Fruit fly (Drosophila melanogaster) whole organism, prepupa: ENCODE results near the gene Vha100-4.

ENCODE experiments used
- Blimp-1 ChIP-seq: fragments of 200-800 bp; sonication (Bioruptor generic); optimal IDR thresholded peaks from 3 replicates; lab custom pipeline; 2017; ENCODE audit warnings: missing biosample characterization, missing genetic modification characterization, mild to moderate bottlenecking, moderate library complexity, missing genetic modification reagents
- CG10631 ChIP-seq: fragments of 200-800 bp; sonication (Bioruptor generic); optimal IDR thresholded peaks from 2 replicates; lab custom pipeline; 2016; ENCODE audit warnings: missing biosample characterization, missing genetic modification characterization
- CG10669 ChIP-seq: fragments of 200-800 bp; sonication (Bioruptor generic); optimal IDR thresholded peaks from 3 replicates; lab custom pipeline; 2018; ENCODE audit warnings: missing biosample characterization, mild to moderate bottlenecking, missing genetic modification characterization, moderate library complexity
- CG11762 ChIP-seq: fragments of 200-800 bp; sonication (Bioruptor generic); optimal IDR thresholded peaks from 3 replicates; lab custom pipeline; 2016; ENCODE audit warnings: missing biosample characterization, missing genetic modification characterization; ENCODE audit not compliant: insufficient read depth
- CG11902 ChIP-seq: fragments of 200-800 bp; sonication (Bioruptor generic); optimal IDR thresholded peaks from 3 replicates; lab custom pipeline; 2016; ENCODE audit warnings: missing biosample characterization, missing genetic modification characterization
- CG15336 ChIP-seq: fragments of 200-800 bp; sonication (Bioruptor generic); IDR thresholded peaks from 2 replicates; pipeline ENCODE4 v1.3.6; 2022; ENCODE audit warnings: missing biosample characterization, missing genetic modification characterization
- CG31627 ChIP-seq: fragments of 200-800 bp; sonication (Bioruptor generic); optimal IDR thresholded peaks from 3 replicates; lab custom pipeline; 2016; ENCODE audit warnings: missing biosample characterization, missing genetic modification characterization
- CG3919 ChIP-seq: fragments of 200-800 bp; sonication (Bioruptor generic); optimal IDR thresholded peaks from 3 replicates; lab custom pipeline; 2016; ENCODE audit warnings: missing biosample characterization, missing genetic modification characterization
- CG4318 ChIP-seq: fragments of 200-800 bp; sonication (Bioruptor generic); optimal IDR thresholded peaks from 3 replicates; lab custom pipeline; 2017; ENCODE audit warnings: missing biosample characterization, mild to moderate bottlenecking, missing genetic modification characterization
- CG6792 ChIP-seq: fragments of 200-800 bp; sonication (Bioruptor generic); optimal IDR thresholded peaks from 3 replicates; lab custom pipeline; 2016; ENCODE audit warnings: missing biosample characterization, missing genetic modification characterization
- CG6808 ChIP-seq: fragments of 200-800 bp; sonication (Bioruptor generic); optimal IDR thresholded peaks from 3 replicates; lab custom pipeline; 2017; ENCODE audit warnings: missing biosample characterization, missing genetic modification characterization, mild to moderate bottlenecking, moderate library complexity, missing genetic modification reagents
- CG7368 ChIP-seq: fragments of 200-800 bp; sonication (Bioruptor generic); optimal IDR thresholded peaks from 3 replicates; lab custom pipeline; 2016; ENCODE audit warnings: missing biosample characterization, missing genetic modification characterization
- CG8119 ChIP-seq: fragments of 200-800 bp; sonication (Bioruptor generic); IDR thresholded peaks from 3 replicates; pipeline ENCODE4 v1.3.6; 2022; ENCODE audit warnings: missing biosample characterization, missing genetic modification characterization
- CG8319 ChIP-seq: fragments of 200-800 bp; sonication (Bioruptor generic); optimal IDR thresholded peaks from 3 replicates; lab custom pipeline; 2016; ENCODE audit warnings: missing biosample characterization, missing genetic modification characterization
- CG8632 ChIP-seq: fragments of 200-800 bp; sonication (Bioruptor generic); optimal IDR thresholded peaks from 3 replicates; lab custom pipeline; 2016; ENCODE audit warnings: missing biosample characterization, missing genetic modification characterization
- CG9139 ChIP-seq: fragments of 200-800 bp; sonication (Bioruptor generic); optimal IDR thresholded peaks from 3 replicates; lab custom pipeline; 2017; ENCODE audit warnings: missing biosample characterization, mild to moderate bottlenecking, missing genetic modification characterization
- Eip93F ChIP-seq: fragments of 200-800 bp; sonication (Bioruptor generic); optimal IDR thresholded peaks from 2 replicates; lab custom pipeline; 2016; ENCODE audit warnings: missing biosample characterization, mild to moderate bottlenecking, missing genetic modification characterization
- Ets21C ChIP-seq: fragments of 200-800 bp; sonication (Bioruptor generic); optimal IDR thresholded peaks from 3 replicates; lab custom pipeline; 2016; ENCODE audit warnings: missing biosample characterization, missing genetic modification characterization
- Hr38 ChIP-seq: sonication (Bioruptor generic); optimal IDR thresholded peaks from 2 replicates; lab custom pipeline; 2016; ENCODE audit warnings: missing biosample characterization, missing genetic modification characterization
- Lpt ChIP-seq: fragments of 200-800 bp; sonication (Bioruptor generic); optimal IDR thresholded peaks from 3 replicates; lab custom pipeline; 2016; ENCODE audit warnings: missing biosample characterization, missing genetic modification characterization
- Met ChIP-seq: fragments of 200-800 bp; sonication (Bioruptor generic); optimal IDR thresholded peaks from 3 replicates; lab custom pipeline; 2016; ENCODE audit warnings: missing biosample characterization, missing genetic modification characterization
- OdsH ChIP-seq: fragments of 200-800 bp; sonication (Bioruptor generic); optimal IDR thresholded peaks from 3 replicates; lab custom pipeline; 2016; ENCODE audit warnings: missing biosample characterization, missing genetic modification characterization
- Sox102F ChIP-seq: fragments of 200-800 bp; sonication (Bioruptor generic); optimal IDR thresholded peaks from 2 replicates; lab custom pipeline; 2016; ENCODE audit warnings: missing biosample characterization, mild to moderate bottlenecking, missing genetic modification characterization
- Sox14 ChIP-seq: fragments of 200-800 bp; sonication (Bioruptor generic); optimal IDR thresholded peaks from 3 replicates; lab custom pipeline; 2016; ENCODE audit warnings: missing biosample characterization, missing genetic modification characterization
- Sox15 ChIP-seq: fragments of 200-800 bp; sonication (Bioruptor generic); optimal IDR thresholded peaks from 3 replicates; lab custom pipeline; 2016; ENCODE audit warnings: missing biosample characterization, missing genetic modification characterization
- acj6 ChIP-seq: fragments of 200-800 bp; sonication (Bioruptor generic); optimal IDR thresholded peaks from 3 replicates; lab custom pipeline; 2016; ENCODE audit warnings: missing biosample characterization, missing genetic modification characterization
- cyc ChIP-seq: fragments of 200-800 bp; sonication (Bioruptor generic); optimal IDR thresholded peaks from 3 replicates; lab custom pipeline; 2016; ENCODE audit warnings: missing biosample characterization, missing genetic modification characterization
- dac ChIP-seq: fragments of 200-800 bp; sonication (Bioruptor generic); optimal IDR thresholded peaks from 2 replicates; lab custom pipeline; 2017; ENCODE audit warnings: missing biosample characterization, mild to moderate bottlenecking, missing genetic modification characterization
- fd59A ChIP-seq: fragments of 200-800 bp; sonication (Bioruptor generic); optimal IDR thresholded peaks from 2 replicates; lab custom pipeline; 2017; ENCODE audit warnings: missing biosample characterization, mild to moderate bottlenecking, missing genetic modification characterization, missing genetic modification reagents
- fkh ChIP-seq: fragments of 200-800 bp; sonication (Bioruptor generic); optimal IDR thresholded peaks from 3 replicates; lab custom pipeline; 2017; ENCODE audit warnings: missing biosample characterization, mild to moderate bottlenecking, missing genetic modification characterization, moderate library complexity
- lz ChIP-seq: fragments of 200-800 bp; sonication (Bioruptor generic); optimal IDR thresholded peaks from 3 replicates; lab custom pipeline; 2016; ENCODE audit warnings: missing biosample characterization, missing genetic modification characterization
- net ChIP-seq: fragments of 200-800 bp; sonication (Bioruptor generic); optimal IDR thresholded peaks from 3 replicates; lab custom pipeline; 2016; ENCODE audit warnings: missing biosample characterization, missing genetic modification characterization
- pdm3 ChIP-seq: fragments of 200-800 bp; sonication (Bioruptor generic); optimal IDR thresholded peaks from 3 replicates; lab custom pipeline; 2016; ENCODE audit warnings: missing biosample characterization, missing genetic modification characterization
- salr ChIP-seq, 2 experiments: fragments of 200-800 bp; sonication (Bioruptor generic); optimal IDR thresholded peaks; 3 replicates each; lab custom pipeline; 2016 to 2018; ENCODE audit warnings: missing biosample characterization in 2 of 2, missing genetic modification characterization in 2 of 2, mild to moderate bottlenecking in 1 of 2
- spab ChIP-seq: fragments of 200-800 bp; sonication (Bioruptor generic); optimal IDR thresholded peaks from 2 replicates; lab custom pipeline; 2017; ENCODE audit warnings: missing biosample characterization, mild to moderate bottlenecking, missing genetic modification characterization, missing genetic modification reagents
- ss ChIP-seq, 2 experiments: fragments of 200-800 bp; sonication (Bioruptor generic); optimal IDR thresholded peaks; 2 replicates in 1 of 2; 3 replicates in 1 of 2; lab custom pipeline; 2017 to 2018; ENCODE audit warnings: mild to moderate bottlenecking in 2 of 2, missing biosample characterization in 2 of 2, missing genetic modification characterization in 2 of 2, moderate library complexity in 1 of 2
- svp ChIP-seq: fragments of 200-800 bp; sonication (Bioruptor generic); peaks from one replicate; lab custom pipeline; 2016; ENCODE audit warnings: missing biosample characterization, missing genetic modification characterization
- vri ChIP-seq: fragments of 200-800 bp; sonication (Bioruptor generic); optimal IDR thresholded peaks from 3 replicates; lab custom pipeline; 2016; ENCODE audit warnings: missing biosample characterization, mild to moderate bottlenecking, missing genetic modification characterization

Vha100-4 gene

dm6 chr3R:18436550-18437362 lies 47.2 kb upstream of the Vha100-4 start (continued):
- peak; percentile 73 for TF ChIP-seq Met (GFP tag; lab: Kevin White, UChicago)
- peak; percentile 75 for TF ChIP-seq CG10669 (GFP tag; lab: Kevin White, UChicago)
- TF ChIP-seq lz (GFP tag; lab: Kevin White, UChicago), result peak; percentile 77
- peak; percentile 76 for TF ChIP-seq acj6 (GFP tag; lab: Kevin White, UChicago)
- TF ChIP-seq CG8319 (GFP tag; lab: Kevin White, UChicago), result peak; percentile 66
- TF ChIP-seq salr (GFP tag; optimal IDR thresholded peaks at IDR 0.05; lab: Kevin White, UChicago), result peak; percentile 43 to 64
- peak; percentile 59 for TF ChIP-seq Sox14 (GFP tag; lab: Kevin White, UChicago)
- peak; percentile 55 for TF ChIP-seq Ets21C
- TF ChIP-seq CG10631, result peak; percentile 67
- peak; percentile 81 for TF ChIP-seq CG15336 (GFP tag; lab: Robert Waterston, UW)
- TF ChIP-seq Sox15 (GFP tag; lab: Kevin White, UChicago), result peak; percentile 50
- no peak for TF ChIP-seq Hr38 (GFP tag; lab: Kevin White, UChicago)
- TF ChIP-seq spab, result peak; percentile 63
- TF ChIP-seq cyc (GFP tag; lab: Kevin White, UChicago), result peak; percentile 83
- TF ChIP-seq CG3919 (GFP tag; lab: Kevin White, UChicago), result peak; percentile 76
- peak; percentile 83 for TF ChIP-seq Lpt
- no peak for TF ChIP-seq Blimp-1 (GFP tag; lab: Kevin White, UChicago)
- peak; percentile 57 for TF ChIP-seq CG4318 (GFP tag; lab: Kevin White, UChicago)
- peak; percentile 58 for TF ChIP-seq CG6808 (GFP tag; lab: Kevin White, UChicago)

- no peak for TF ChIP-seq OdsH (GFP tag; lab: Kevin White, UChicago)
- TF ChIP-seq CG7368, result no peak
- no peak for TF ChIP-seq CG11902
- TF ChIP-seq svp (GFP tag; lab: Kevin White, UChicago), result peak; percentile 50
- TF ChIP-seq vri (GFP tag; lab: Kevin White, UChicago), result no peak
- TF ChIP-seq ss (GFP tag; optimal IDR thresholded peaks at IDR 0.05; lab: Kevin White, UChicago), result no peak
- no peak for TF ChIP-seq Eip93F (GFP tag; lab: Kevin White, UChicago)
- peak; percentile 84 for TF ChIP-seq fkh (GFP tag; lab: Kevin White, UChicago)
- no peak for TF ChIP-seq CG8632 (GFP tag; lab: Kevin White, UChicago)
- TF ChIP-seq pdm3, result no peak
- TF ChIP-seq Blimp-1 (GFP tag; lab: Kevin White, UChicago), result no peak
- TF ChIP-seq CG8119 (GFP tag; lab: Robert Waterston, UW), result no peak
- TF ChIP-seq dac (GFP tag; lab: Kevin White, UChicago), result no peak
- TF ChIP-seq fd59A (GFP tag; lab: Kevin White, UChicago), result no peak
- no peak for TF ChIP-seq CG31627 (GFP tag; lab: Kevin White, UChicago)
- no peak for TF ChIP-seq lz (GFP tag; lab: Kevin White, UChicago)
- no peak for TF ChIP-seq CG11762 (GFP tag; lab: Kevin White, UChicago)
- TF ChIP-seq CG3919 (GFP tag; lab: Kevin White, UChicago), result no peak
Observed at dm6 chr3R:18432905-18433304, 43.3 kb upstream of the Vha100-4 start.

- TF ChIP-seq Sox102F (no peak), CG6792 (GFP tag; lab: Kevin White, UChicago) (no peak), Met (GFP tag; lab: Kevin White, UChicago) (no peak), net (GFP tag; lab: Kevin White, UChicago) (no peak), pdm3 (no peak), CG9139 (no peak)
Observed at dm6 chr3R:18423352-18423751, 33.7 kb upstream of the Vha100-4 start.
